Worm (Caenorhabditis elegans) whole organism, L4 larva: ENCODE data around the gene F40G9.14.

Source experiments
- R02D3.7 ChIP-seq: fragments of 150-350 bp; sonication (generic microtip); optimal IDR thresholded peaks from 3 replicates; lab custom pipeline; 2014; ENCODE audit warnings: missing biosample characterization, missing genetic modification characterization

Gene F40G9.14

DNA sequence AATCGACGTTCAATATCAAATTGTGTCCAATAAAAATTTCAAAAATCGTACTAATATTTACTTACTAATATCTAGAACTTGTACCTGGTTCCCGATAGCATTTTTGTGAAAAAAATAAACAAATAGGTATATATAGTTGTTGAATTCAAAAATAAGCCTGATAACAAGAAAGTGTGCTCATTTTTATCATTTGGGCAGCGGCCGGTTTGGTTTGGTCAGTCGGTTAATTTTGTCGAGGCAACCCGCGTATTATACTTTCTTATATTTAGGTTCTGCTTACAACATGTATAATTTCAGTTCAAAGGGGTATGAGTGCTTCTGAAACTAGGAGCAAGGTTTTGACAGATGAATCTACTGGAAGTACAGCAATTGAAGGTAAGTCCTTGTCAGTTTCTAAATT lies 47.0 kb downstream of the F40G9.14 start, which contains the start of the genes nhr-280 and C29F9.2 (continued):
- no peak for TF ChIP-seq R02D3.7
